Worm (Caenorhabditis elegans): Measurements from ENCODE around the gene Y97E10AL.1.

DNA sequence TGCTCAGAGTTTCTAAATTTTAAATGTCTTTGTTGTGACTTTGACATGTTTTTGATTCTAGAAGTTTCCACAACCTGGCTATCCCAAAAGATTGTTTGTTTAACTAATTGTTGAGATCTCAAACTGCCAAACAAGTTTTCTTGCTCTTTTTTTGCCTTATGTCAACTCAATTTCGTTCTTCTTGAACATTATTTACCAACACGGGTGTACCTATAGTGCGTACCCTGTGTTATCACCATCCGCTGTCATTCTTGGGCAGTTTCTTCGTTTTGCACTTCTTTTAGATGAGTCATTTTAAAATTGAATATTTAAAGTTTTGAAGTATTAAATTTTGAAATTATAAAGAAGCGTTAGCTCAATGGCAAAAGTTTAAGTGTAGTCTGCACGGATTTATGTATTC, 31.0 kb downstream of the Y97E10AL.1 start, which contains the start of gene sptl-2:
- no peak for TF ChIP-seq nhr-11 (tag; optimal IDR thresholded peaks at IDR 0.05)
- no peak for TF ChIP-seq C34B4.2 (tag; optimal IDR thresholded peaks at IDR 0.05)
- no peak for TF ChIP-seq lin-35 (GFP tag; optimal IDR thresholded peaks at IDR 0.05)
- TF ChIP-seq zip-4 (GFP tag; optimal IDR thresholded peaks at IDR 0.05), result no peak
- no peak for TF ChIP-seq nhr-77 (tag; optimal IDR thresholded peaks at IDR 0.05)
- TF ChIP-seq mep-1 (tag; optimal IDR thresholded peaks at IDR 0.05), result no peak
- no peak for TF ChIP-seq nhr-28 (tag; optimal IDR thresholded peaks at IDR 0.05)
- TF ChIP-seq fkh-10 (GFP tag; optimal IDR thresholded peaks at IDR 0.05), result no peak
- no peak for TF ChIP-seq unc-86 (tag; optimal IDR thresholded peaks at IDR 0.05)
- no peak for TF ChIP-seq ceh-88 (GFP tag; IDR thresholded peaks at IDR 0.05)
- no peak for TF ChIP-seq unc-130 (tag; optimal IDR thresholded peaks at IDR 0.05)
